Worm (Caenorhabditis elegans): Measurements from ENCODE around the gene ilys-6.

Gene ilys-6

ce11 chrIV:4078901-4079300, 15.4 kb upstream of the ilys-6 start, which contains the start of gene C35B1.8:
Gene C35B1.8, minus strand, starts transcription at chrIV:4079001.
- TF ChIP-seq nhr-10 (tag; optimal IDR thresholded peaks at IDR 0.05) (no peak), gei-8 (GFP tag; optimal IDR thresholded peaks at IDR 0.05) (no peak), F26F4.8 (GFP tag; conservative IDR thresholded peaks at IDR 0.05) (no peak), pqm-1 (tag; optimal IDR thresholded peaks at IDR 0.05) (no peak), spr-3 (GFP tag; optimal IDR thresholded peaks at IDR 0.05) (no peak), D1046.2 (GFP tag; IDR thresholded peaks at IDR 0.05) (no peak), nhr-41 (GFP tag; IDR thresholded peaks at IDR 0.05) (no peak), ceh-20 (GFP tag; IDR thresholded peaks at IDR 0.05) (no peak), Y5F2A.4 (GFP tag; optimal IDR thresholded peaks at IDR 0.05) (no peak), ama-1 (optimal IDR thresholded peaks at IDR 0.05) (no peak), hif-1 (tag; optimal IDR thresholded peaks at IDR 0.05) (no peak), lin-15B (tag; optimal IDR thresholded peaks at IDR 0.05) (no peak), F44E2.7 (GFP tag; IDR thresholded peaks at IDR 0.05) (no peak), fos-1 (tag; optimal IDR thresholded peaks at IDR 0.05) (no peak)

- TF ChIP-seq cey-2 (tag; optimal IDR thresholded peaks at IDR 0.05; ENCODE audit: borderline replicate concordance, insufficient read depth): no peak
- no peak for TF ChIP-seq daf-19 (GFP tag; conservative IDR thresholded peaks at IDR 0.05)
- TF ChIP-seq spr-1 (tag; optimal IDR thresholded peaks at IDR 0.05): no peak
- TF ChIP-seq attf-4 (tag; optimal IDR thresholded peaks at IDR 0.05): no peak
- TF ChIP-seq set-16 (GFP tag; IDR thresholded peaks at IDR 0.05): peak; percentile 97
- no peak for TF ChIP-seq zip-11 (GFP tag; IDR thresholded peaks at IDR 0.05)
These were observed 13.3 kb upstream of the ilys-6 start for ce11 chrIV:4076690-4077295.

- TF ChIP-seq tra-1 (GFP tag; IDR thresholded peaks at IDR 0.05) (no peak), pqm-1 (tag; optimal IDR thresholded peaks at IDR 0.05) (no peak)
These were observed 11.1 kb upstream of the ilys-6 start, which contains the start of gene W03D2.9 for ce11 chrIV:4074610-4075009. Gene W03D2.9, minus strand, starts transcription at chrIV:4074710.

ce11 chrIV:4072027-4072426, 8.6 kb upstream of the ilys-6 start, which contains the start of gene pqn-75:
Gene pqn-75, plus strand, starts transcription at chrIV:4072327.
- TF ChIP-seq F44E2.7 (GFP tag; IDR thresholded peaks at IDR 0.05) (no peak), lim-7 (GFP tag; IDR thresholded peaks at IDR 0.05) (no peak), lin-38 (GFP tag; IDR thresholded peaks at IDR 0.05) (no peak), nhr-6 (tag; optimal IDR thresholded peaks at IDR 0.05) (no peak), Y5F2A.4 (GFP tag; optimal IDR thresholded peaks at IDR 0.05) (no peak), hlh-11 (tag; optimal IDR thresholded peaks at IDR 0.05) (no peak), dmd-8 (GFP tag; IDR thresholded peaks at IDR 0.05) (no peak), zip-2 (tag; optimal IDR thresholded peaks at IDR 0.05) (no peak), tra-1 (GFP tag; IDR thresholded peaks at IDR 0.05) (no peak), ZK337.2 (GFP tag; IDR thresholded peaks at IDR 0.05) (no peak)

- no peak for TF ChIP-seq daf-12 (tag; optimal IDR thresholded peaks at IDR 0.05)
- no peak for TF ChIP-seq php-3 (GFP tag; IDR thresholded peaks at IDR 0.05)
- TF ChIP-seq egl-27 (tag; optimal IDR thresholded peaks at IDR 0.05): no peak
- TF ChIP-seq spr-3 (GFP tag; optimal IDR thresholded peaks at IDR 0.05): no peak
- TF ChIP-seq F10B5.3 (tag; optimal IDR thresholded peaks at IDR 0.05): no peak
- TF ChIP-seq hmg-1.1 (GFP tag; IDR thresholded peaks at IDR 0.05): no peak
- TF ChIP-seq tag-97 (GFP tag; IDR thresholded peaks at IDR 0.05): no peak
These were observed 7.3 kb upstream of the ilys-6 start for ce11 chrIV:4070810-4071209.
